Fruit fly (Drosophila melanogaster) whole organism, larva: ENCODE data around the gene to.
A peak's percentile ranks its signal among the peaks of the same experiment; 100 is the strongest.

Source experiments
- noc ChIP-seq: fragments of 200-800 bp; sonication (Bioruptor generic); optimal IDR thresholded peaks from 3 replicates; lab custom pipeline; 2019; ENCODE audit warnings: missing biosample characterization, mild to moderate bottlenecking, missing genetic modification characterization, moderate library complexity

The to gene

dm6 chr3R:25265589-25266201 is 25.7 kb downstream of the to start, which contains the start of the genes GlnRS and RIOK2:
Gene GlnRS, minus strand, starts transcription at chr3R:25265721.
Gene RIOK2, plus strand, starts transcription at chr3R:25265844.
- peak; percentile 5 for TF ChIP-seq noc (tag; lab: Kevin White, UChicago)

- TF ChIP-seq noc (tag; lab: Kevin White, UChicago): no peak
Observed at dm6 chr3R:25266751-25267150, 26.8 kb downstream of the to start.

- peak; percentile 9 for TF ChIP-seq noc (tag; lab: Kevin White, UChicago)
Observed at dm6 chr3R:25269909-25270308, 29.9 kb downstream of the to start, which contains the start of the genes CG11889 and CG11891. Gene CG11889, plus strand, starts transcription at chr3R:25270209. Gene CG11891, plus strand, starts transcription at chr3R:25270209.

- no peak for TF ChIP-seq noc (tag; lab: Kevin White, UChicago)
Observed at dm6 chr3R:25273537-25273936, 33.6 kb downstream of the to start, which contains the start of gene CG11878. Gene CG11878, plus strand, starts transcription at chr3R:25273837.

- TF ChIP-seq noc (tag; lab: Kevin White, UChicago): peak; percentile 48
Observed at dm6 chr3R:25275276-25275675, 35.3 kb downstream of the to start.

dm6 chr3R:25277112-25277511 is 37.1 kb downstream of the to start, which contains the start of gene CG10513:
Gene CG10513, minus strand, starts transcription at chr3R:25277212.
- no peak for TF ChIP-seq noc (tag; lab: Kevin White, UChicago)

dm6 chr3R:25279796-25280350 is 39.9 kb downstream of the to start, which contains the start of gene CG10514:
Gene CG10514, minus strand, starts transcription at chr3R:25279846.
- TF ChIP-seq noc (tag; lab: Kevin White, UChicago): peak; percentile 65

dm6 chr3R:25281165-25281564 is 41.2 kb downstream of the to start, which contains the start of gene CG11892:
Gene CG11892, plus strand, starts transcription at chr3R:25281548.
- TF ChIP-seq noc (tag; lab: Kevin White, UChicago): peak; percentile 84

dm6 chr3R:25283209-25283670 is 43.3 kb downstream of the to start, which contains the start of gene CG31300:
Gene CG31300, plus strand, starts transcription at chr3R:25283620.
- no peak for TF ChIP-seq noc (tag; lab: Kevin White, UChicago)

- TF ChIP-seq noc (tag; lab: Kevin White, UChicago): no peak
Observed at dm6 chr3R:25285173-25285572, 45.2 kb downstream of the to start, which contains the start of gene CG31104. Gene CG31104, plus strand, starts transcription at chr3R:25285473.

dm6 chr3R:25287128-25287527 is 47.1 kb downstream of the to start, which contains the start of gene CG13658:
Gene CG13658, plus strand, starts transcription at chr3R:25287474.
- TF ChIP-seq noc (tag; lab: Kevin White, UChicago): no peak

dm6 chr3R:25289589-25289988 is 49.6 kb downstream of the to start, which contains the start of gene CG11893:
Gene CG11893, plus strand, starts transcription at chr3R:25289889.
- no peak for TF ChIP-seq noc (tag; lab: Kevin White, UChicago)
